Worm (Caenorhabditis elegans): ENCODE measurements around the gene ttr-42.

DNA sequence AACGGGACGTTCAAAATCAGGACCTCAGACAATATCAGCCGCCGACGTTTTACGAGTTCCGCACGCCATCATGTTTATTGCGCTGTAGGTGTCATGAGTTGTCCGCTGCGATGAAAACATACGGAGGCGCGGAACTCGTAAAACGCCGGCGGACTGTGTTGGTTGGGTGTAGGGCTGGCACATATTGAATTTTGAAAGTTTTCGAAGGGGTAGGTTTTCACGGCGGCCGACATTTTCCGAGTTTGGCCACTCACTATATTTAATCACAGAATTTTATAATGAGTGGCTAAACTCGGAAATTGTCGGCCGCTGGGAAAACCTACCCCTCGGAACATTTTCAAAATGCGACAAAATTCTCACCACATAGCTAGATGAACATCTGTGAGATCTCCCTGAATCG is 48.6 kb downstream of the ttr-42 start:
- TF ChIP-seq fkh-10 (GFP tag; optimal IDR thresholded peaks at IDR 0.05) (no peak), snpc-4 (tag; optimal IDR thresholded peaks at IDR 0.05) (no peak), pqm-1 (tag; optimal IDR thresholded peaks at IDR 0.05) (no peak), mes-2 (tag; optimal IDR thresholded peaks at IDR 0.05; ENCODE audit: poor library complexity, severe bottlenecking) (no peak), madf-9 (GFP tag; conservative IDR thresholded peaks at IDR 0.05) (no peak), lim-7 (GFP tag; IDR thresholded peaks at IDR 0.05) (no peak), nhr-77 (tag; optimal IDR thresholded peaks at IDR 0.05) (no peak), F10B5.3 (tag; optimal IDR thresholded peaks at IDR 0.05) (no peak), mxl-3 (GFP tag; optimal IDR thresholded peaks at IDR 0.05) (no peak), spr-3 (GFP tag; optimal IDR thresholded peaks at IDR 0.05) (no peak), mep-1 (tag; optimal IDR thresholded peaks at IDR 0.05) (no peak), zag-1 (tag; optimal IDR thresholded peaks at IDR 0.05) (no peak), nhr-25 (tag; optimal IDR thresholded peaks at IDR 0.05; ENCODE audit: borderline replicate concordance, insufficient read depth) (no peak), ztf-11 (tag; optimal IDR thresholded peaks at IDR 0.05) (no peak)

Data from whole organism, L4 larva.